Worm (Caenorhabditis elegans) whole organism, L2 larva: ENCODE results near the gene Y17G9B.8.

Experiments used
- R02D3.7 ChIP-seq: fragments of 150-350 bp; optimal IDR thresholded peaks from 2 replicates; lab custom pipeline; 2014; ENCODE audit warnings: missing biosample characterization, missing genetic modification characterization
- elt-1 ChIP-seq: fragments of 150-350 bp; optimal IDR thresholded peaks from 2 replicates; lab custom pipeline; 2014; ENCODE audit warnings: missing biosample characterization, missing genetic modification characterization
- nhr-12 ChIP-seq: fragments of 150-350 bp; optimal IDR thresholded peaks from 2 replicates; lab custom pipeline; 2014; ENCODE audit warnings: missing biosample characterization, missing genetic modification characterization
- nhr-237 ChIP-seq: fragments of 150-350 bp; optimal IDR thresholded peaks from 2 replicates; lab custom pipeline; 2014; ENCODE audit warnings: missing biosample characterization, missing genetic modification characterization
- skn-1 ChIP-seq: sonication (generic microtip); optimal IDR thresholded peaks from 2 replicates; lab custom pipeline; 2017; ENCODE audit warnings: missing biosample characterization, missing genetic modification characterization
- unc-39 ChIP-seq: fragments of 150-350 bp; optimal IDR thresholded peaks from 2 replicates; lab custom pipeline; 2014; ENCODE audit warnings: missing biosample characterization, missing genetic modification characterization
- ztf-11 ChIP-seq: sonication (generic microtip); optimal IDR thresholded peaks from 2 replicates; lab custom pipeline; 2017; ENCODE audit warnings: missing biosample characterization, missing genetic modification characterization
- ztf-4 ChIP-seq: fragments of 150-350 bp; optimal IDR thresholded peaks from 2 replicates; lab custom pipeline; 2014; ENCODE audit warnings: missing biosample characterization, missing genetic modification characterization

ce11 chrIV:4751814-4752213 is 6.8 kb downstream of the Y17G9B.8 start, which contains the start of gene Y17G9B.4:
- no peak for TF ChIP-seq unc-39 (tag; lab: Kevin White, UChicago)
- TF ChIP-seq R02D3.7 (tag; lab: Kevin White, UChicago): no peak
- no peak for TF ChIP-seq ztf-4 (tag; lab: Kevin White, UChicago)
- TF ChIP-seq nhr-12 (tag; lab: Kevin White, UChicago): no peak
- TF ChIP-seq ztf-11: no peak
- TF ChIP-seq nhr-237 (tag; lab: Kevin White, UChicago): no peak
- TF ChIP-seq elt-1 (tag; lab: Kevin White, UChicago): no peak
- TF ChIP-seq skn-1 (tag; lab: Kevin White, UChicago): no peak
